Worm (Caenorhabditis elegans) whole organism, young adult: Measurements from ENCODE around the gene hpo-10.

ENCODE experiments used
- F22D6.2 ChIP-seq: sonication (generic microtip); optimal IDR thresholded peaks from 2 replicates; lab custom pipeline; 2016; ENCODE audit warnings: mild to moderate bottlenecking, missing genetic modification characterization, missing compliant biosample characterization
- F55B11.4 ChIP-seq: sonication (generic microtip); optimal IDR thresholded peaks from 2 replicates; lab custom pipeline; 2016; ENCODE audit warnings: missing compliant biosample characterization, missing genetic modification characterization, borderline replicate concordance; ENCODE audit not compliant: insufficient read depth
- F57C9.4 ChIP-seq: sonication (generic microtip); optimal IDR thresholded peaks from 2 replicates; lab custom pipeline; 2017; ENCODE audit warnings: mild to moderate bottlenecking, missing genetic modification characterization, missing compliant biosample characterization
- T07F8.4 ChIP-seq: sonication (generic microtip); optimal IDR thresholded peaks from 2 replicates; lab custom pipeline; 2016; ENCODE audit warnings: mild to moderate bottlenecking, missing genetic modification characterization, moderate library complexity, missing compliant biosample characterization
- Y53F4B.3 ChIP-seq: fragments of 200-800 bp; sonication (Bioruptor generic); IDR thresholded peaks from 2 replicates; pipeline ENCODE4 v1.3.6; 2022; ENCODE audit warnings: missing genetic modification reagents, missing genetic modification characterization, missing compliant biosample characterization
- Y53G8AR.9 ChIP-seq: fragments of 200-800 bp; sonication (Bioruptor generic); conservative IDR thresholded peaks from 2 replicates; pipeline ENCODE4 v1.3.6; 2022; ENCODE audit warnings: missing genetic modification reagents, missing genetic modification characterization, missing compliant biosample characterization
- ZK185.1 ChIP-seq: sonication (generic microtip); optimal IDR thresholded peaks from 2 replicates; lab custom pipeline; 2016; ENCODE audit warnings: mild to moderate bottlenecking, missing genetic modification characterization, missing compliant biosample characterization; ENCODE audit not compliant: poor library complexity, severe bottlenecking
- ama-1 ChIP-seq, 3 experiments: fragments of 150-350 bp in 1 of 3; sonication (generic microtip) in 2 of 3; optimal IDR thresholded peaks; 2 replicates each; lab custom pipeline; 2014 to 2018; ENCODE audit warnings: missing biosample characterization in 2 of 3, missing genetic modification characterization in 2 of 3, missing genetic modification reagents in 2 of 3
- attf-3 ChIP-seq: fragments of 200-800 bp; sonication (Bioruptor generic); conservative IDR thresholded peaks from 2 replicates; pipeline ENCODE4 v1.3.6; 2022; ENCODE audit warnings: missing genetic modification reagents, missing genetic modification characterization, missing compliant biosample characterization
- attf-5 ChIP-seq: fragments of 200-800 bp; sonication (Bioruptor generic); optimal IDR thresholded peaks from 2 replicates; lab custom pipeline; 2018; ENCODE audit warnings: mild to moderate bottlenecking, missing genetic modification characterization, missing compliant biosample characterization
- attf-6 ChIP-seq: fragments of 200-800 bp; sonication (Bioruptor generic); IDR thresholded peaks from 2 replicates; pipeline ENCODE4 v1.3.6; 2022; ENCODE audit warnings: missing genetic modification reagents, missing genetic modification characterization, missing compliant biosample characterization
- bed-2 ChIP-seq: fragments of 200-800 bp; sonication (Bioruptor generic); IDR thresholded peaks from 2 replicates; pipeline ENCODE4 v1.3.6; 2022; ENCODE audit warnings: missing genetic modification reagents, missing genetic modification characterization, missing compliant biosample characterization
- ccch-3 ChIP-seq: fragments of 200-800 bp; sonication (Bioruptor generic); optimal IDR thresholded peaks from 2 replicates; lab custom pipeline; 2018; ENCODE audit warnings: mild to moderate bottlenecking, missing genetic modification characterization, missing compliant biosample characterization
- cebp-1 ChIP-seq, 2 experiments: fragments of 200-800 bp in 1 of 2; sonication (Bioruptor generic) in 1 of 2; sonication (generic microtip) in 1 of 2; IDR thresholded peaks in 1 of 2; optimal IDR thresholded peaks in 1 of 2; 2 replicates each; pipeline versions ENCODE4 v1.3.6 to Lab custom; 2017 to 2022; ENCODE audit warnings: missing compliant biosample characterization in 2 of 2, missing genetic modification characterization in 2 of 2, mild to moderate bottlenecking in 1 of 2, missing genetic modification reagents in 1 of 2, moderate library complexity in 1 of 2
- ceh-40 ChIP-seq: fragments of 200-800 bp; sonication (Bioruptor generic); IDR thresholded peaks from 2 replicates; pipeline ENCODE4 v1.3.6; 2022; ENCODE audit warnings: missing genetic modification characterization, missing compliant biosample characterization
- ceh-58 ChIP-seq: fragments of 200-800 bp; sonication (Bioruptor generic); IDR thresholded peaks from 2 replicates; pipeline ENCODE4 v1.3.6; 2022; ENCODE audit warnings: missing genetic modification characterization, missing compliant biosample characterization
- chd-7 ChIP-seq: sonication (generic microtip); optimal IDR thresholded peaks from 2 replicates; lab custom pipeline; 2016; ENCODE audit warnings: mild to moderate bottlenecking, missing genetic modification characterization, moderate library complexity, missing compliant biosample characterization
- dpl-1 ChIP-seq: fragments of 150-350 bp; optimal IDR thresholded peaks from 2 replicates; lab custom pipeline; 2014; ENCODE audit warnings: missing biosample characterization, missing genetic modification reagents, missing genetic modification characterization
- egl-44 ChIP-seq: fragments of 200-800 bp; sonication (Bioruptor generic); IDR thresholded peaks from 2 replicates; pipeline ENCODE4 v1.3.6; 2022; ENCODE audit warnings: missing genetic modification reagents, missing genetic modification characterization, missing compliant biosample characterization
- egrh-3 ChIP-seq: fragments of 200-800 bp; sonication (Bioruptor generic); IDR thresholded peaks from 2 replicates; pipeline ENCODE4 v1.3.6; 2022; ENCODE audit warnings: missing genetic modification reagents, missing genetic modification characterization, missing compliant biosample characterization
- ekl-4 ChIP-seq: fragments of 200-800 bp; sonication (Bioruptor generic); IDR thresholded peaks from 2 replicates; pipeline ENCODE4 v1.3.6; 2022; ENCODE audit warnings: missing genetic modification reagents, missing genetic modification characterization, missing compliant biosample characterization
- gei-17 ChIP-seq: fragments of 200-800 bp; sonication (Bioruptor generic); optimal IDR thresholded peaks from 2 replicates; lab custom pipeline; 2018; ENCODE audit warnings: mild to moderate bottlenecking, missing genetic modification characterization, missing compliant biosample characterization
- hrde-1 ChIP-seq: sonication (generic microtip); optimal IDR thresholded peaks from 2 replicates; lab custom pipeline; 2016; ENCODE audit warnings: missing genetic modification characterization, mild to moderate bottlenecking, missing compliant biosample characterization, moderate library complexity, missing genotype, missing genetic modification reagents, borderline replicate concordance
- let-607 ChIP-seq, 2 experiments: fragments of 200-800 bp in 1 of 2; sonication (Bioruptor generic) in 1 of 2; sonication (generic microtip) in 1 of 2; optimal IDR thresholded peaks; 2 replicates each; lab custom pipeline; 2016 to 2018; ENCODE audit warnings: mild to moderate bottlenecking in 2 of 2, missing compliant biosample characterization in 2 of 2, missing genetic modification characterization in 2 of 2, moderate library complexity in 2 of 2, missing genotype in 1 of 2
- lin-35 ChIP-seq, 3 experiments: fragments of 150-350 bp in 2 of 3; sonication (generic microtip) in 1 of 3; optimal IDR thresholded peaks; 2 replicates each; lab custom pipeline; 2014 to 2018; ENCODE audit warnings: missing biosample characterization in 3 of 3, missing genetic modification characterization in 3 of 3, missing genetic modification reagents in 3 of 3
- lin-40 ChIP-seq: sonication (generic microtip); optimal IDR thresholded peaks from 2 replicates; lab custom pipeline; 2016; ENCODE audit warnings: missing genetic modification characterization, mild to moderate bottlenecking, missing compliant biosample characterization, missing genotype, missing genetic modification reagents
- lin-54 ChIP-seq: fragments of 200-800 bp; sonication (Bioruptor generic); optimal IDR thresholded peaks from 2 replicates; lab custom pipeline; 2018; ENCODE audit warnings: mild to moderate bottlenecking, missing genetic modification characterization, missing compliant biosample characterization
- madf-6 ChIP-seq: fragments of 200-800 bp; sonication (Bioruptor generic); IDR thresholded peaks from 2 replicates; pipeline ENCODE4 v1.3.6; 2022; ENCODE audit warnings: missing genetic modification reagents, missing genetic modification characterization, missing compliant biosample characterization
- mes-4 ChIP-seq: sonication (generic microtip); optimal IDR thresholded peaks from 2 replicates; lab custom pipeline; 2016; ENCODE audit warnings: missing genotype, missing genetic modification characterization, missing compliant biosample characterization
- nfyb-1 ChIP-seq: fragments of 200-800 bp; sonication (Bioruptor generic); IDR thresholded peaks from 2 replicates; pipeline ENCODE4 v1.3.6; 2022; ENCODE audit warnings: missing genetic modification reagents, missing genetic modification characterization, missing compliant biosample characterization
- nhr-80 ChIP-seq: sonication (generic microtip); optimal IDR thresholded peaks from 2 replicates; lab custom pipeline; 2016; ENCODE audit warnings: missing genetic modification characterization, missing compliant biosample characterization
- nhr-90 ChIP-seq: sonication (generic microtip); optimal IDR thresholded peaks from 2 replicates; lab custom pipeline; 2016; ENCODE audit warnings: missing genotype, mild to moderate bottlenecking, missing genetic modification characterization, missing compliant biosample characterization
- pbrm-1 ChIP-seq: fragments of 200-800 bp; sonication (Bioruptor generic); IDR thresholded peaks from 2 replicates; pipeline ENCODE4 v1.3.6; 2022; ENCODE audit warnings: missing genetic modification reagents, missing genetic modification characterization, missing compliant biosample characterization
- repo-1 ChIP-seq: sonication (generic microtip); optimal IDR thresholded peaks from 2 replicates; lab custom pipeline; 2017; ENCODE audit warnings: mild to moderate bottlenecking, missing genetic modification characterization, missing compliant biosample characterization
- snpc-3.4 ChIP-seq: sonication (generic microtip); optimal IDR thresholded peaks from 2 replicates; lab custom pipeline; 2017; ENCODE audit warnings: missing genetic modification characterization, mild to moderate bottlenecking, missing compliant biosample characterization, antibody characterized with exemption, moderate library complexity, missing genotype, missing genetic modification reagents
- somi-1 ChIP-seq: fragments of 200-800 bp; sonication (Bioruptor generic); optimal IDR thresholded peaks from 2 replicates; lab custom pipeline; 2018; ENCODE audit warnings: mild to moderate bottlenecking, missing genetic modification characterization, missing compliant biosample characterization
- tlf-1 ChIP-seq: fragments of 200-800 bp; sonication (Bioruptor generic); optimal IDR thresholded peaks from 2 replicates; lab custom pipeline; 2018; ENCODE audit warnings: mild to moderate bottlenecking, missing genetic modification characterization, missing compliant biosample characterization
- zfh-2 ChIP-seq: fragments of 200-800 bp; sonication (Bioruptor generic); conservative IDR thresholded peaks from 2 replicates; pipeline ENCODE4 v1.3.6; 2022; ENCODE audit warnings: missing genetic modification reagents, missing genetic modification characterization, missing compliant biosample characterization
- zim-3 ChIP-seq: sonication (generic microtip); optimal IDR thresholded peaks from 2 replicates; lab custom pipeline; 2017; ENCODE audit warnings: mild to moderate bottlenecking, missing genetic modification characterization, moderate library complexity, missing compliant biosample characterization

Gene hpo-10

DNA sequence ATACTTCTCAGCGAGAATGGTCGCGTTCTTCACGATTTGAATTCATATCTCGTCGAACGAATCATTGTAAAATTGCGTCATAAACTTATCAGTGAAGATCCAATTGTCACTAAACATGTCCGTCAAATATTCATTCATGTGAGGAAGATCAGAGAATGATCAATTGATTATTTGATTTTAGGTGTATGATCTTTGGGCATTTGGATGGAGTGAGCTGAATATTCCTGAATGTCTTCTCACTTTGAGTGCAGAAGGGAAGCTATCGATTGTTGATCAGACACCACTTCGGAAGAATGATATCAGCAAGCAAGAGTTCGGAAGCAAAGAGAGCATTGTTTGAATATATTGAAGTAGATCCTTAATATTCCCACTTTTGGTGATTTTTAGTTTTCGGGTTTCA is 5.0 kb upstream of the hpo-10 start (continued):
- TF ChIP-seq snpc-3.4 (tag; lab: Kevin White, UChicago) = no peak
- peak; percentile 67 for TF ChIP-seq nhr-80 (tag; lab: Kevin White, UChicago)
- peak; percentile 11; the same call in 1 of the 2 replicates for TF ChIP-seq madf-6 (GFP tag; lab: Robert Waterston, UW)
- TF ChIP-seq mes-4 (tag; lab: Kevin White, UChicago) = no peak
- TF ChIP-seq ceh-40 = no peak
- no peak for TF ChIP-seq F57C9.4 (tag; lab: Kevin White, UChicago)
- peak; percentile 57 for TF ChIP-seq somi-1 (GFP tag; lab: Kevin White, UChicago)
- TF ChIP-seq ccch-3 = no peak
- peak; percentile 68 for TF ChIP-seq hrde-1 (tag; lab: Kevin White, UChicago)
- no peak for TF ChIP-seq cebp-1 (GFP tag; IDR thresholded peaks at IDR 0.05; lab: Robert Waterston, UW)
- peak; percentile 21 for TF ChIP-seq cebp-1 (tag; optimal IDR thresholded peaks at IDR 0.05; lab: Kevin White, UChicago)
- peak; percentile 62 for TF ChIP-seq nfyb-1
- TF ChIP-seq F22D6.2 = no peak
- peak; percentile 74 for TF ChIP-seq Y53G8AR.9 (GFP tag; lab: Robert Waterston, UW)
- TF ChIP-seq attf-3 (GFP tag; lab: Robert Waterston, UW) = no peak
- peak; percentile 65 for TF ChIP-seq ekl-4
- TF ChIP-seq Y53F4B.3 (GFP tag; lab: Robert Waterston, UW) = no peak
- no peak for TF ChIP-seq gei-17 (GFP tag; lab: Kevin White, UChicago)
- TF ChIP-seq F55B11.4 (tag; lab: Kevin White, UChicago) = no peak
- TF ChIP-seq lin-35 (GFP tag; optimal IDR thresholded peaks at IDR 0.05; lab: Kevin White, UChicago) = peak in 1 of 3 experiments; percentile 56
- TF ChIP-seq lin-54 = peak; percentile 19
- no peak for TF ChIP-seq egl-44 (GFP tag; lab: Robert Waterston, UW)
- TF ChIP-seq attf-5 = no peak
- TF ChIP-seq repo-1 (tag; lab: Kevin White, UChicago) = peak; percentile 60
- TF ChIP-seq pbrm-1 (GFP tag; lab: Robert Waterston, UW) = peak; percentile 16; the same call in 1 of the 2 replicates
- peak in 1 of 2 experiments; percentile 58 for TF ChIP-seq let-607 (tag; optimal IDR thresholded peaks at IDR 0.05; lab: Kevin White, UChicago)
- peak; percentile 52 for TF ChIP-seq lin-40 (tag; lab: Kevin White, UChicago)
- peak; percentile 41 for TF ChIP-seq tlf-1 (GFP tag; lab: Kevin White, UChicago)
- TF ChIP-seq, all 124 proteins: peak for 25

DNA sequence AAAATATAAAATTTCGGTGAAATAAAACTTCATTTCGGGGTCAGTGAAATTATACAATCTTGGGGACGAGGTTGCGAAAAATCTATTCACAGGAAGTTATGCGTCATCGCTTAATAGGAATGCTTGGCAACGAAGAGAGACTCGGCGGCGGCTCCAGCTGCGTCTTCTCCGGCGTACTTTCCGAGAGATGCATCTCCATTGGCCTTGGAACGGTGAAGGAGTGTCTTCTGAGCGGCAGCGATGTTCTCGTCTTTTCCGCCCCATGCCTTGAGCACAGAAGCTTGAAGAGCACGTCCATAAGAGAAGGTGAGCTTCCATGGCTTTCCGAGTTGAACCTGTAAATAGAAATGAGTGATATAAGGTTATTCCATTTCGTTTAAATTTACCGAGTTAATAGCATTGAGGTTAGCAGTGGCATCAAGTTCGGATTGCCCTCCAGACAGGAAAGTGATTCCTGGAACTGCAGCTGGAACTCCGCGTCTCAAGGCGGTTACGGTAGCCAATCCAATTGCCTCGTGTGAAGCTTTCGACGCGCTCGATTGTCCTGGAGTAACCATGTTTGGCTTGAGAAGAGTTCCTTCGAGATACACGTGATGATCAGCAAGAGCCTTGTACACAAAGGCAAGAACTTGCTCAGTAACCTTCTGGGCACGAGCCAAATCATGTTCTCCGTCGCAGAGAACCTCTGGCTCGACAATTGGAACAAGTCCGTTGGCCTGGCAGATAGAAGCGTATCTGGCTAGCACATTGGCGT is 4.4 kb upstream of the hpo-10 start:
- TF ChIP-seq ceh-58 (GFP tag; lab: Robert Waterston, UW) (no peak), nhr-90 (tag; lab: Kevin White, UChicago) (no peak), dpl-1 (GFP tag; lab: Kevin White, UChicago) (no peak), egrh-3 (peak; percentile 28; the same call in 1 of the 2 replicates), attf-6 (no peak), ekl-4 (0 out of 2 replicates have a peak, but pooled peaks have one; percentile 10), zim-3 (tag; lab: Kevin White, UChicago) (no peak), bed-2 (no peak), chd-7 (no peak), ama-1 (optimal IDR thresholded peaks at IDR 0.05; lab: Kevin White, UChicago) (peak; percentile 51), ama-1 (GFP tag; optimal IDR thresholded peaks at IDR 0.05; lab: Kevin White, UChicago) (no peak), T07F8.4 (tag; lab: Kevin White, UChicago) (no peak), pbrm-1 (GFP tag; lab: Robert Waterston, UW) (0 out of 2 replicates have a peak, but pooled peaks have one; percentile 4), ZK185.1 (tag; lab: Kevin White, UChicago) (no peak), lin-54 (no peak), tlf-1 (GFP tag; lab: Kevin White, UChicago) (no peak), zfh-2 (GFP tag; lab: Robert Waterston, UW) (peak; percentile 54; the same call in 1 of the 2 replicates)
